Fruit fly (Drosophila melanogaster) whole organism: Measurements from ENCODE around the gene Efhc1.1.

ENCODE experiments used
- CG8478 ChIP-seq: fragments of >200 bp; optimal IDR thresholded peaks from 2 replicates; lab custom pipeline; 2018; ENCODE audit warnings: inconsistent platforms
- Dll ChIP-seq: fragments of >200 bp; optimal IDR thresholded peaks from 2 replicates; lab custom pipeline; 2017
- EcR ChIP-seq, 2 experiments: fragments of >200 bp; optimal IDR thresholded peaks; 2 replicates each; lab custom pipeline; 2017; ENCODE audit warnings: missing biosample characterization in 2 of 2, missing genetic modification characterization in 2 of 2, missing genetic modification reagents in 2 of 2
- pan ChIP-seq: fragments of >200 bp; optimal IDR thresholded peaks from 2 replicates; lab custom pipeline; 2017
- psq ChIP-seq: fragments of >200 bp; optimal IDR thresholded peaks from 2 replicates; lab custom pipeline; 2017
- usp ChIP-seq: fragments of >200 bp; optimal IDR thresholded peaks from 2 replicates; lab custom pipeline; 2017; ENCODE audit warnings: missing biosample characterization, missing genetic modification characterization, mixed read lengths

- no peak for TF ChIP-seq psq (lab: Kevin White, UChicago)
- no peak for TF ChIP-seq pan
- TF ChIP-seq CG8478 (lab: Kevin White, UChicago), result no peak
- no peak for TF ChIP-seq usp
- TF ChIP-seq EcR (GFP tag; optimal IDR thresholded peaks at IDR 0.05; lab: Kevin White, UChicago), result no peak
- no peak for TF ChIP-seq Dll (lab: Kevin White, UChicago)
These were observed 34.6 kb downstream of the Efhc1.1 start, which contains the start of gene Mvd for dm6 chrX:15748945-15749344.
